Worm (Caenorhabditis elegans) whole organism, L4/young adult: Measurements from ENCODE around the gene F58F12.12.

Experiments used
- W03F9.2 ChIP-seq: fragments of 150-350 bp; optimal IDR thresholded peaks from 2 replicates; lab custom pipeline; 2014; ENCODE audit warnings: missing biosample characterization, missing genetic modification characterization
- dao-5 ChIP-seq: sonication (generic microtip); optimal IDR thresholded peaks from 2 replicates; lab custom pipeline; 2016; ENCODE audit warnings: missing genotype, missing genetic modification characterization, moderate library complexity, missing compliant biosample characterization
- him-1 ChIP-seq: sonication (generic microtip); optimal IDR thresholded peaks from 2 replicates; lab custom pipeline; 2016; ENCODE audit warnings: missing genotype, missing genetic modification reagents, missing genetic modification characterization, missing compliant biosample characterization

ce11 chrII:6374646-6375045, 6.3 kb upstream of the F58F12.12 start:
- no peak for TF ChIP-seq W03F9.2
- no peak for TF ChIP-seq dao-5 (tag; lab: Kevin White, UChicago)
- no peak for TF ChIP-seq him-1 (tag; lab: Kevin White, UChicago)
